Worm (Caenorhabditis elegans): ENCODE data around the gene spdl-1.

spdl-1 gene

ce11 chrII:7812332-7812731 lies 31.0 kb downstream of the spdl-1 start:
- TF ChIP-seq C34F6.9 (tag; optimal IDR thresholded peaks at IDR 0.05) (no peak), sma-9 (GFP tag; optimal IDR thresholded peaks at IDR 0.05) (no peak), sma-9 (tag; optimal IDR thresholded peaks at IDR 0.05) (no peak), ztf-1 (GFP tag; conservative IDR thresholded peaks at IDR 0.05) (no peak), alr-1 (tag; optimal IDR thresholded peaks at IDR 0.05) (no peak), lin-11 (tag; optimal IDR thresholded peaks at IDR 0.05) (no peak), gmeb-1 (tag; optimal IDR thresholded peaks at IDR 0.05) (no peak), nhr-10 (tag; optimal IDR thresholded peaks at IDR 0.05) (no peak), ztf-11 (tag; optimal IDR thresholded peaks at IDR 0.05) (no peak), egl-27 (tag; optimal IDR thresholded peaks at IDR 0.05) (no peak), F13H6.1 (tag; optimal IDR thresholded peaks at IDR 0.05) (no peak), R02D3.7 (tag; optimal IDR thresholded peaks at IDR 0.05) (no peak), nhr-77 (tag; optimal IDR thresholded peaks at IDR 0.05) (no peak), sma-3 (GFP tag; optimal IDR thresholded peaks at IDR 0.05) (no peak), ztf-4 (tag; optimal IDR thresholded peaks at IDR 0.05) (no peak), snpc-4 (tag; optimal IDR thresholded peaks at IDR 0.05) (no peak), zag-1 (tag; optimal IDR thresholded peaks at IDR 0.05) (no peak), crh-2 (tag; optimal IDR thresholded peaks at IDR 0.05) (no peak), nhr-129 (tag; optimal IDR thresholded peaks at IDR 0.05) (no peak)

ce11 chrII:7813237-7813636 lies 31.9 kb downstream of the spdl-1 start:
- TF ChIP-seq lsy-2 (tag; optimal IDR thresholded peaks at IDR 0.05) = no peak
- no peak for TF ChIP-seq mab-5 (tag; optimal IDR thresholded peaks at IDR 0.05)

DNA sequence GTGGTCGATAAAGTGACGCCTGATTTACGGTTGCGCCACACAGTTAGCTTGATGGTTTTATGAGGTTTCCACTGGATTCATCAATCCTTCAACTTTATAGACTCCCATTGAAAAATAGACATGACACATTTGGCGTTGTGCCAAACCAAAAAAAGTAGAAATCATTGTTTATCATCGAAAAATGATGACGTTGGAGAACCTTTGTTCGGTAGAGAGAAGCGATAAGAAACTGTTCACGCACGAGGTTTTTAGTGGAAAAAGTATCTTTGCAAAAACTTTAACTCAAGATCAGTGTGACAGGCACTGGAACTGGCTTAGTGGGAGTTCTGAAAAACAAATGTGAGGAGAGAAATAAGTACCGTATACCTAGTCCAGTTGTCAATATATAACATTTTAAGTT lies 32.3 kb downstream of the spdl-1 start:
- TF ChIP-seq lin-39 (tag; optimal IDR thresholded peaks at IDR 0.05) (no peak), sma-9 (GFP tag; optimal IDR thresholded peaks at IDR 0.05) (no peak), sma-9 (tag; optimal IDR thresholded peaks at IDR 0.05) (no peak), Y55F3AM.14 (GFP tag; optimal IDR thresholded peaks at IDR 0.05) (no peak), mdl-1 (tag; optimal IDR thresholded peaks at IDR 0.05) (no peak), peb-1 (tag; optimal IDR thresholded peaks at IDR 0.05) (no peak), skn-1 (tag; optimal IDR thresholded peaks at IDR 0.05) (peak; percentile 24), fos-1 (tag; optimal IDR thresholded peaks at IDR 0.05) (peak; percentile 26)

- TF ChIP-seq mab-5 (tag; optimal IDR thresholded peaks at IDR 0.05) (peak; percentile 49), blmp-1 (tag; optimal IDR thresholded peaks at IDR 0.05; ENCODE audit: insufficient read depth) (no peak)
Observed at ce11 chrII:7814215-7814614, 32.8 kb downstream of the spdl-1 start.

ce11 chrII:7814915-7815314 lies 33.5 kb downstream of the spdl-1 start:
- TF ChIP-seq ZK546.5 (tag; optimal IDR thresholded peaks at IDR 0.05) = no peak
- no peak for TF ChIP-seq nhr-237 (tag; optimal IDR thresholded peaks at IDR 0.05)
- no peak for TF ChIP-seq unc-55 (GFP tag; optimal IDR thresholded peaks at IDR 0.05)
- no peak for TF ChIP-seq unc-62 (GFP tag; optimal IDR thresholded peaks at IDR 0.05)
- no peak for TF ChIP-seq aly-2 (tag; optimal IDR thresholded peaks at IDR 0.05)
- TF ChIP-seq nhr-23 (tag; optimal IDR thresholded peaks at IDR 0.05) = no peak
- no peak for TF ChIP-seq lsy-2 (tag; optimal IDR thresholded peaks at IDR 0.05)
- TF ChIP-seq dmd-4 (tag; optimal IDR thresholded peaks at IDR 0.05) = no peak
- no peak for TF ChIP-seq ceh-82 (tag; optimal IDR thresholded peaks at IDR 0.05)
- TF ChIP-seq R02D3.7 (tag; optimal IDR thresholded peaks at IDR 0.05) = no peak
- peak; percentile 49 for TF ChIP-seq fos-1 (tag; optimal IDR thresholded peaks at IDR 0.05)
- TF ChIP-seq lin-39 (tag; optimal IDR thresholded peaks at IDR 0.05) = no peak
- no peak for TF ChIP-seq nhr-6 (tag; optimal IDR thresholded peaks at IDR 0.05)
- TF ChIP-seq ztf-11 (tag; optimal IDR thresholded peaks at IDR 0.05) = no peak
- TF ChIP-seq skn-1 (tag; optimal IDR thresholded peaks at IDR 0.05) = peak; percentile 30
